Fruit fly (Drosophila melanogaster) whole organism, pupa: ENCODE results near the gene isoQC.

Experiments used
- CG10348 ChIP-seq: fragments of 200-800 bp; sonication (Bioruptor generic); IDR thresholded peaks from 2 replicates; pipeline ENCODE4 v1.3.6; 2022; ENCODE audit warnings: missing biosample characterization, missing genetic modification characterization
- CG12605 ChIP-seq: fragments of 200-800 bp; sonication (Bioruptor generic); IDR thresholded peaks from 2 replicates; pipeline ENCODE4 v1.3.6; 2022; ENCODE audit warnings: missing biosample characterization, missing genetic modification characterization
- CG13204 ChIP-seq: fragments of 200-800 bp; sonication (Bioruptor generic); optimal IDR thresholded peaks from 2 replicates; lab custom pipeline; 2018; ENCODE audit warnings: missing biosample characterization, mild to moderate bottlenecking, missing genetic modification characterization, moderate library complexity
- CG14655 ChIP-seq: fragments of 200-800 bp; sonication (Bioruptor generic); optimal IDR thresholded peaks from 3 replicates; lab custom pipeline; 2017; ENCODE audit warnings: mild to moderate bottlenecking, missing biosample characterization, missing genetic modification reagents, missing genetic modification characterization
- CG15710 ChIP-seq: fragments of 200-800 bp; sonication (Bioruptor generic); optimal IDR thresholded peaks from 2 replicates; lab custom pipeline; 2018; ENCODE audit warnings: missing biosample characterization, mild to moderate bottlenecking, missing genetic modification characterization, moderate library complexity
- CG17806 ChIP-seq: fragments of 200-800 bp; sonication (Bioruptor generic); optimal IDR thresholded peaks from 2 replicates; lab custom pipeline; 2018; ENCODE audit warnings: missing biosample characterization, mild to moderate bottlenecking, missing genetic modification characterization, moderate library complexity
- CG32121 ChIP-seq: fragments of 200-800 bp; sonication (Bioruptor generic); IDR thresholded peaks from 2 replicates; pipeline ENCODE4 v1.3.6; 2022; ENCODE audit warnings: missing biosample characterization, missing genetic modification characterization
- CG34367 ChIP-seq: fragments of 200-800 bp; sonication (Bioruptor generic); optimal IDR thresholded peaks from 2 replicates; lab custom pipeline; 2018; ENCODE audit warnings: missing biosample characterization, mild to moderate bottlenecking, missing genetic modification characterization
- CG4496 ChIP-seq: fragments of 200-800 bp; sonication (Bioruptor generic); IDR thresholded peaks from 3 replicates; pipeline ENCODE4 v1.3.6; 2022; ENCODE audit warnings: missing biosample characterization, missing genetic modification characterization
- CG8159 ChIP-seq: fragments of 200-800 bp; sonication (Bioruptor generic); optimal IDR thresholded peaks from 3 replicates; lab custom pipeline; 2018; ENCODE audit warnings: missing biosample characterization, mild to moderate bottlenecking, missing genetic modification characterization, moderate library complexity
- CG8301 ChIP-seq: fragments of 200-800 bp; sonication (Bioruptor generic); optimal IDR thresholded peaks from 2 replicates; lab custom pipeline; 2018; ENCODE audit warnings: missing biosample characterization, mild to moderate bottlenecking, missing genetic modification characterization
- CG9948 ChIP-seq: fragments of 200-800 bp; sonication (Bioruptor generic); optimal IDR thresholded peaks from 2 replicates; lab custom pipeline; 2018; ENCODE audit warnings: missing biosample characterization, mild to moderate bottlenecking, missing genetic modification characterization, moderate library complexity
- D1 ChIP-seq: fragments of 200-800 bp; sonication (Bioruptor generic); optimal IDR thresholded peaks from 2 replicates; lab custom pipeline; 2018; ENCODE audit warnings: missing biosample characterization, mild to moderate bottlenecking, missing genetic modification characterization, moderate library complexity
- EcR ChIP-seq: fragments of 200-800 bp; sonication (Bioruptor generic); optimal IDR thresholded peaks from 3 replicates; lab custom pipeline; 2019; ENCODE audit warnings: missing biosample characterization, missing genetic modification characterization, mild to moderate bottlenecking, moderate library complexity, missing genetic modification reagents
- Ets98B ChIP-seq: fragments of 200-800 bp; sonication (Bioruptor generic); IDR thresholded peaks from 2 replicates; pipeline ENCODE4 v1.3.6; 2022; ENCODE audit warnings: missing biosample characterization, missing genetic modification characterization
- Pif1A ChIP-seq: fragments of 200-800 bp; sonication (Bioruptor generic); optimal IDR thresholded peaks from 3 replicates; lab custom pipeline; 2016; ENCODE audit warnings: missing biosample characterization, missing genetic modification characterization
- Pif1B ChIP-seq: fragments of 200-800 bp; sonication (Bioruptor generic); optimal IDR thresholded peaks from 3 replicates; lab custom pipeline; 2016; ENCODE audit warnings: missing biosample characterization, missing genetic modification characterization
- Snoo ChIP-seq: fragments of 200-800 bp; sonication (Bioruptor generic); optimal IDR thresholded peaks from 3 replicates; lab custom pipeline; 2017; ENCODE audit warnings: missing biosample characterization, mild to moderate bottlenecking, missing genetic modification characterization, inconsistent platforms
- fd96Ca ChIP-seq: fragments of 200-800 bp; sonication (Bioruptor generic); IDR thresholded peaks from 3 replicates; pipeline ENCODE4 v1.3.6; 2022; ENCODE audit warnings: missing biosample characterization, missing genetic modification characterization
- gl ChIP-seq: fragments of 200-800 bp; sonication (Bioruptor generic); optimal IDR thresholded peaks from 2 replicates; lab custom pipeline; 2018; ENCODE audit warnings: missing biosample characterization, mild to moderate bottlenecking, missing genetic modification characterization
- rn ChIP-seq: fragments of 200-800 bp; sonication (Bioruptor generic); IDR thresholded peaks from 2 replicates; pipeline ENCODE4 v1.3.6; 2022; ENCODE audit warnings: missing biosample characterization, missing genetic modification characterization

isoQC gene

dm6 chr3L:20505732-20506131 lies 31.5 kb downstream of the isoQC start, which contains the start of gene CG5078:
TSS of gene CG5078 (plus strand) at chr3L:20506032.
- TF ChIP-seq rn (GFP tag; lab: Robert Waterston, UW) (no peak), Snoo (tag; lab: Kevin White, UChicago) (no peak), CG17806 (tag; lab: Kevin White, UChicago) (no peak), CG32121 (GFP tag; lab: Robert Waterston, UW) (no peak), CG8301 (tag; lab: Kevin White, UChicago) (no peak)

dm6 chr3L:20507552-20507951 lies 33.3 kb downstream of the isoQC start:
- TF ChIP-seq Ets98B (peak; percentile 7; the same call in 1 of the 2 replicates), EcR (GFP tag; lab: Kevin White, UChicago) (no peak), CG4496 (GFP tag; lab: Robert Waterston, UW) (no peak), D1 (no peak), CG13204 (GFP tag; lab: Kevin White, UChicago) (no peak), CG17806 (tag; lab: Kevin White, UChicago) (no peak)

dm6 chr3L:20508136-20508635 lies 33.9 kb downstream of the isoQC start:
- TF ChIP-seq CG4496 (GFP tag; lab: Robert Waterston, UW) = peak; percentile 89; the same call in 2 of the 3 replicates
- TF ChIP-seq gl = peak; percentile 75
- TF ChIP-seq CG8159 (tag; lab: Kevin White, UChicago) = peak; percentile 93
- TF ChIP-seq rn (GFP tag; lab: Robert Waterston, UW) = peak; percentile 39; the same call in 1 of the 2 replicates
- TF ChIP-seq CG17806 (tag; lab: Kevin White, UChicago) = peak; percentile 89
- peak; percentile 89 for TF ChIP-seq CG14655 (GFP tag; lab: Kevin White, UChicago)
- peak; percentile 65 for TF ChIP-seq CG12605 (GFP tag; lab: Robert Waterston, UW)
- peak; percentile 87 for TF ChIP-seq CG9948
- peak; percentile 59 for TF ChIP-seq EcR (GFP tag; lab: Kevin White, UChicago)
- peak; percentile 61 for TF ChIP-seq CG10348
- peak; percentile 91 for TF ChIP-seq Pif1A (GFP tag; lab: Kevin White, UChicago)
- TF ChIP-seq CG8301 (tag; lab: Kevin White, UChicago) = peak; percentile 83
- TF ChIP-seq CG15710 = peak; percentile 91
- TF ChIP-seq Pif1B (GFP tag; lab: Kevin White, UChicago) = peak; percentile 87
- peak; percentile 89 for TF ChIP-seq Ets98B
- peak; percentile 78 for TF ChIP-seq D1
- TF ChIP-seq Snoo (tag; lab: Kevin White, UChicago) = peak; percentile 88
- TF ChIP-seq CG32121 (GFP tag; lab: Robert Waterston, UW) = peak; percentile 88
- TF ChIP-seq CG34367 (tag; lab: Kevin White, UChicago) = peak; percentile 82
- peak; percentile 90 for TF ChIP-seq fd96Ca
- TF ChIP-seq CG13204 (GFP tag; lab: Kevin White, UChicago) = no peak

- TF ChIP-seq CG8159 (tag; lab: Kevin White, UChicago) (peak; percentile 85), Ets98B (peak; percentile 44; the same call in 1 of the 2 replicates), Pif1B (GFP tag; lab: Kevin White, UChicago) (peak; percentile 74), CG4496 (GFP tag; lab: Robert Waterston, UW) (no peak), D1 (peak; percentile 63), CG9948 (peak; percentile 76), Pif1A (GFP tag; lab: Kevin White, UChicago) (peak; percentile 77), CG8301 (tag; lab: Kevin White, UChicago) (peak; percentile 81), CG12605 (GFP tag; lab: Robert Waterston, UW) (no peak), CG15710 (peak; percentile 77), CG14655 (GFP tag; lab: Kevin White, UChicago) (peak; percentile 90), CG13204 (GFP tag; lab: Kevin White, UChicago) (peak; percentile 45), Snoo (tag; lab: Kevin White, UChicago) (peak; percentile 74), rn (GFP tag; lab: Robert Waterston, UW) (no peak), CG17806 (tag; lab: Kevin White, UChicago) (peak; percentile 65), CG32121 (GFP tag; lab: Robert Waterston, UW) (no peak), fd96Ca (0 out of 3 replicates have a peak, but pooled peaks have one; percentile 19), gl (no peak), CG10348 (no peak), EcR (GFP tag; lab: Kevin White, UChicago) (peak; percentile 1), CG34367 (tag; lab: Kevin White, UChicago) (peak; percentile 63)
Observed at dm6 chr3L:20509121-20509934, 35.1 kb downstream of the isoQC start.

dm6 chr3L:20511499-20512108 lies 37.3 kb downstream of the isoQC start:
- TF ChIP-seq Pif1A (GFP tag; lab: Kevin White, UChicago) = no peak
- peak; percentile 86 for TF ChIP-seq EcR (GFP tag; lab: Kevin White, UChicago)
- peak; percentile 20 for TF ChIP-seq CG13204 (GFP tag; lab: Kevin White, UChicago)
